Worm (Caenorhabditis elegans): Measurements from ENCODE around the gene swt-1.
A peak's percentile ranks its signal among the peaks of the same experiment; 100 is the strongest.

The swt-1 gene

DNA sequence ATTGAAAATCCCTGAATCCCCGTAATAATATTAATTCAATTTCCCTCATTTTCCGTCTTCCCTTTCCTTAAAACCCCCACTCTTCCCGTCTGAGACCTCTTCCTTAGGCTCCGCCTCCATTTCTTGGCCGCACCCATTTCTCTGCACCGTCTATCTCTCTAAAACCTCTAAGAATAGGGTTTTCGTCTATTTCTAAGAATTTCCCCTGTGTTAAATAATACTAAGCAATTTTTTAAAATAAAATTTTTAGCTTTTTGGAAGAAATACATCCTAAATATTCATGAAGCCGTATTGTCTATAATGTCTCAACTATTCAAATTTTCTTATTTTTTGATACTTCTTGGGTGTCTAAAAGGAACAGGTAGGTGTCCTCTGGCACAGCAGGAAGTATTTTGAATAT lies 32.2 kb downstream of the swt-1 start, which contains the start of gene cdh-8:
cdh-8 (plus strand) TSS at position 301 of the 400 bp plus-strand sequence.
- TF ChIP-seq snpc-4 (tag; optimal IDR thresholded peaks at IDR 0.05), result no peak
- TF ChIP-seq ces-1 (GFP tag; optimal IDR thresholded peaks at IDR 0.05), result peak; percentile 47

DNA sequence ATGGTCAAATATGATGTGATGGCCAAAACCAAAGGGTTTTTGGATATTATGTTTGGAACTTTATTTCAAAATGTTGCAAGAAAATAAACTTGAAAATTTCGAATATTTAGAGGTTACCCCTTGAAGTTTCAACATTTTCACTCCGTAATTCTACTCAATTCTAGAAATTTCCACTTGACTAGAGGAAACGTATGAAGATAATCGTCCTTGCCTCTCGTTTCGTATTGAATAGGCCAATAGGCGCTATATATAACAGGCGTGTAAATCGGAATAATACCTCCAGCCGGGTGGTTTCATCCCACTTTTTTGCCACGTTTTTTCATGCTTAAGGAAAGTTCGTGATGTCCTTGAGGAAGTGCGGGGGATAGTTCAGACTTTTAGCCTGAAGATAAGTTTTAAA lies 36.0 kb downstream of the swt-1 start:
- TF ChIP-seq nhr-237 (tag; optimal IDR thresholded peaks at IDR 0.05), result no peak
- TF ChIP-seq lin-13 (tag; optimal IDR thresholded peaks at IDR 0.05), result no peak
- TF ChIP-seq nhr-12 (tag; optimal IDR thresholded peaks at IDR 0.05), result no peak
- no peak for TF ChIP-seq elt-1 (tag; optimal IDR thresholded peaks at IDR 0.05; ENCODE audit: borderline replicate concordance, insufficient read depth)
- TF ChIP-seq ham-2 (GFP tag; optimal IDR thresholded peaks at IDR 0.05), result no peak
- no peak for TF ChIP-seq sem-2 (GFP tag; optimal IDR thresholded peaks at IDR 0.05)
- no peak for TF ChIP-seq mls-2 (tag; optimal IDR thresholded peaks at IDR 0.05)
- no peak for TF ChIP-seq nhr-76 (tag; optimal IDR thresholded peaks at IDR 0.05)
- TF ChIP-seq elt-3 (tag; optimal IDR thresholded peaks at IDR 0.05), result no peak
- no peak for TF ChIP-seq ceh-39 (tag; optimal IDR thresholded peaks at IDR 0.05)
- TF ChIP-seq ceh-83 (GFP tag; optimal IDR thresholded peaks at IDR 0.05), result no peak
- no peak for TF ChIP-seq ztf-11 (tag; optimal IDR thresholded peaks at IDR 0.05)
- no peak for TF ChIP-seq sptf-1 (tag; optimal IDR thresholded peaks at IDR 0.05)
- TF ChIP-seq mep-1 (tag; optimal IDR thresholded peaks at IDR 0.05), result no peak
- TF ChIP-seq flh-1 (GFP tag; optimal IDR thresholded peaks at IDR 0.05), result no peak
- no peak for TF ChIP-seq lsy-2 (tag; optimal IDR thresholded peaks at IDR 0.05)
- no peak for TF ChIP-seq bed-3 (GFP tag; optimal IDR thresholded peaks at IDR 0.05)
